Worm (Caenorhabditis elegans): ENCODE results near the gene ZK1128.1.

The ZK1128.1 gene

DNA sequence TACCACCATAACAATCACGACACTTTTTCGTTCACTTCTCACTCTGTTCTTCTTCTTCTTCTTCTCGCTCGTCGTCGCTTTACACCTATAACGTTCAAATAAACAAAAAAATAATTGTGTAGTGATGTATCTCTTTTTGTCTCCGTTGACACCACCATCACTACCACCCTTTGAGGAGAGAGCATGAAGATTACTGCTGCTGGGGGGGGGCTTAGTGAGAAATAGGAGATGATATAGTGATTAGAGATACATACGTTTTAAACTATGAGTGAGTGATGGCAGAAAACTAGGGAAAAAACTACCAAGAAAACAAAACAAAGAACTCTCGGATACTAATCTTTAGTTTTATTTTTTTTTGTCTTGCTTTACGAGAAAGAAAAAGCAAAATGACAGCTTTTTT lies 11.8 kb upstream of the ZK1128.1 start:
- no peak for TF ChIP-seq ceh-9 (tag; optimal IDR thresholded peaks at IDR 0.05)
- peak; percentile 74 for TF ChIP-seq lin-39 (tag; optimal IDR thresholded peaks at IDR 0.05)
- TF ChIP-seq elt-1 (tag; optimal IDR thresholded peaks at IDR 0.05): peak; percentile 11
- no peak for TF ChIP-seq ztf-11 (tag; optimal IDR thresholded peaks at IDR 0.05)

DNA sequence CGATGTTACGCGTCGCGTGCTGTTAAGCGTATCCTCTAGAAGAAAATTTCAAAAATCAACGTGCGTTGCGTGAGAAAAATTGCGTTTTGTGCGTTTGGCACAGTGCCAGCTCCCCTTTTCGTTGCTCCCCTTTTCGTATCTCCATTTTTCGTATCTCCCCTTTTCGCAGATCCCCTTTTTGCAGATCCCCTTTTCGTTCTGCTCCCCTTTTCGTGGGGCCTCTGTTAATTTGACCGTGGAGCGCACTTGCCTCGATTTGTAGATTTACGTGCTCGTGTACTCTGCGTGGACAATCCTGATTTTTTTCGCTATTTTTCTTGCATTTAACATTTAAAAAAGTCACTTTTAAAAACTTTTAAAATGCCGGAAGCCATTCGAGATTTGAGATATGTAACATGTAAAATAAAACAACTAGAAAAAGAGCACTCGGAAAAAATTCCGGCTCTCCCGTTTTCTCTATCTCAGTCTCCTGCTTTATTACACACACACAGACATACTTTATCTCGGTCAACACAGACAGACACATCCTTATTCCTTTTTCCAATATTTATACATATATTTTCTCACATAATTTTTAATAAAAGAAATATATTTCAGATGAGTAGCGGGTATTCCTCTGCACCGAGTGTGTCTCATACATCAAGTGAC lies 9.2 kb upstream of the ZK1128.1 start, which contains the start of gene ttll-4:
ttll-4 (plus strand) TSS at position 598 of the 648 bp plus-strand sequence.
- TF ChIP-seq nhr-28 (tag; optimal IDR thresholded peaks at IDR 0.05) (no peak), nfya-1 (tag; optimal IDR thresholded peaks at IDR 0.05; ENCODE audit: insufficient read depth) (peak; percentile 43), ztf-11 (tag; optimal IDR thresholded peaks at IDR 0.05) (no peak), lin-15B (tag; optimal IDR thresholded peaks at IDR 0.05) (peak; percentile 60), nhr-43 (tag; optimal IDR thresholded peaks at IDR 0.05; ENCODE audit: poor library complexity, severe bottlenecking) (peak; percentile 51), lin-39 (tag; optimal IDR thresholded peaks at IDR 0.05) (peak; percentile 9), aly-2 (tag; optimal IDR thresholded peaks at IDR 0.05) (no peak), R02D3.7 (tag; optimal IDR thresholded peaks at IDR 0.05) (peak; percentile 76), nhr-11 (tag; optimal IDR thresholded peaks at IDR 0.05) (no peak)

- no peak for TF ChIP-seq R02D3.7 (tag; optimal IDR thresholded peaks at IDR 0.05)
- TF ChIP-seq nfya-1 (tag; optimal IDR thresholded peaks at IDR 0.05; ENCODE audit: insufficient read depth): peak; percentile 41
- no peak for TF ChIP-seq tbx-2 (tag; optimal IDR thresholded peaks at IDR 0.05)
- TF ChIP-seq ceh-28 (tag; optimal IDR thresholded peaks at IDR 0.05): peak; percentile 79
- TF ChIP-seq hmg-11 (tag; optimal IDR thresholded peaks at IDR 0.05): peak; percentile 33
These were observed 5.7 kb upstream of the ZK1128.1 start, which contains the start of the genes gtf-2H3 and ham-3 for ce11 chrIII:10120076-10120831. Gene gtf-2H3, minus strand, starts transcription at chrIII:10120148. Gene ham-3, plus strand, starts transcription at chrIII:10120781.

DNA sequence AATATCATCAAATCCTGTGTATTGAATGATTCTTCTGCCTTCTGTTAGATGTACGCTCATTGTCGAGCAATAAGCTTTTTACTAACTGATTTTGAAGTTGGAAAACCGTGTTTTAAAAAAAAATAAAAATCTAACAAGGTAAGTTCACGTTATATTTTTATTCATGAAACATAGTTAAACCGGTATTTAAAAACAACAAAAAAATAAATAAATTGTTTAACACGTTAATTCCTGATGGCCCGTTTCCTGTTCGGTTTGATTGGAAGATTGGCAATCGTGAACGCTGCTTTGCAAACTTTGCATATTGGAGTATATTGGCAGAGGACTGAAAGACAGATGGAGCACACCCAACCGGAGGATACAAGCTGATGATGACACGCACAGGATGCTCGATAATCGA lies 4.3 kb upstream of the ZK1128.1 start, which contains the start of gene ZK1128.3:
ZK1128.3 (minus strand) TSS at position 101 of the 400 bp plus-strand sequence.
- TF ChIP-seq nhr-43 (tag; optimal IDR thresholded peaks at IDR 0.05; ENCODE audit: poor library complexity, severe bottlenecking): no peak
- no peak for TF ChIP-seq fos-1 (tag; optimal IDR thresholded peaks at IDR 0.05)
- TF ChIP-seq lin-39 (tag; optimal IDR thresholded peaks at IDR 0.05): no peak
- no peak for TF ChIP-seq skn-1 (tag; optimal IDR thresholded peaks at IDR 0.05)
- TF ChIP-seq aly-2 (tag; optimal IDR thresholded peaks at IDR 0.05): no peak
- TF ChIP-seq jun-1 (tag; optimal IDR thresholded peaks at IDR 0.05): no peak
- TF ChIP-seq elt-1 (tag; optimal IDR thresholded peaks at IDR 0.05): no peak
- no peak for TF ChIP-seq nhr-237 (tag; optimal IDR thresholded peaks at IDR 0.05)
- TF ChIP-seq nhr-23 (tag; optimal IDR thresholded peaks at IDR 0.05): no peak
- TF ChIP-seq mdl-1 (tag; optimal IDR thresholded peaks at IDR 0.05): no peak
- TF ChIP-seq ama-1 (optimal IDR thresholded peaks at IDR 0.05): no peak
- no peak for TF ChIP-seq lin-15B (tag; optimal IDR thresholded peaks at IDR 0.05)
- no peak for TF ChIP-seq ceh-28 (tag; optimal IDR thresholded peaks at IDR 0.05)
- no peak for TF ChIP-seq nhr-25 (tag; optimal IDR thresholded peaks at IDR 0.05)
- no peak for TF ChIP-seq snpc-4 (tag; optimal IDR thresholded peaks at IDR 0.05)
- TF ChIP-seq ceh-82 (tag; optimal IDR thresholded peaks at IDR 0.05): no peak

- TF ChIP-seq nhr-237 (tag; optimal IDR thresholded peaks at IDR 0.05) (no peak), ama-1 (optimal IDR thresholded peaks at IDR 0.05) (no peak), mdl-1 (tag; optimal IDR thresholded peaks at IDR 0.05) (no peak), R02D3.7 (tag; optimal IDR thresholded peaks at IDR 0.05) (no peak), nhr-43 (tag; optimal IDR thresholded peaks at IDR 0.05; ENCODE audit: poor library complexity, severe bottlenecking) (no peak), ceh-28 (tag; optimal IDR thresholded peaks at IDR 0.05) (no peak), tbx-2 (tag; optimal IDR thresholded peaks at IDR 0.05) (no peak), nhr-11 (tag; optimal IDR thresholded peaks at IDR 0.05) (no peak), lsy-12 (tag; optimal IDR thresholded peaks at IDR 0.05) (no peak), eor-1 (tag; optimal IDR thresholded peaks at IDR 0.05) (no peak), sea-2 (GFP tag; optimal IDR thresholded peaks at IDR 0.05) (no peak), pha-4 (tag; optimal IDR thresholded peaks at IDR 0.05) (no peak), lin-39 (tag; optimal IDR thresholded peaks at IDR 0.05) (no peak), ZK546.5 (tag; optimal IDR thresholded peaks at IDR 0.05) (no peak), nhr-28 (tag; optimal IDR thresholded peaks at IDR 0.05) (no peak), nhr-12 (tag; optimal IDR thresholded peaks at IDR 0.05) (no peak), ztf-4 (tag; optimal IDR thresholded peaks at IDR 0.05) (no peak), ceh-9 (tag; optimal IDR thresholded peaks at IDR 0.05) (no peak)
These were observed 1.6 kb downstream of the ZK1128.1 start, which contains the start of gene vps-29 for ce11 chrIII:10112958-10113357. Gene vps-29, minus strand, starts transcription at chrIII:10113058.
